Fruit fly (Drosophila melanogaster) whole organism, embryonic: ENCODE data around the gene fit.

ENCODE experiments used
- Bdp1 ChIP-seq: fragments of 200-800 bp; sonication (Bioruptor generic); optimal IDR thresholded peaks from 3 replicates; lab custom pipeline; 2016; ENCODE audit warnings: missing biosample characterization, missing genetic modification characterization
- CG1024 ChIP-seq: fragments of 200-800 bp; sonication (Bioruptor generic); IDR thresholded peaks from 2 replicates; pipeline ENCODE4 v1.3.6; 2022; ENCODE audit warnings: missing biosample characterization, missing genetic modification characterization
- CG10654 ChIP-seq: fragments of 200-800 bp; sonication (Bioruptor generic); optimal IDR thresholded peaks from 2 replicates; lab custom pipeline; 2016; ENCODE audit warnings: missing biosample characterization, missing genetic modification characterization
- CG10979 ChIP-seq: fragments of 200-800 bp; sonication (Bioruptor generic); optimal IDR thresholded peaks from 2 replicates; lab custom pipeline; 2018; ENCODE audit warnings: missing biosample characterization, mild to moderate bottlenecking, missing genetic modification characterization, moderate library complexity
- CG12769 ChIP-seq: fragments of 200-800 bp; sonication (Bioruptor generic); optimal IDR thresholded peaks from 2 replicates; lab custom pipeline; 2019; ENCODE audit warnings: missing biosample characterization, mild to moderate bottlenecking, missing genetic modification characterization, moderate library complexity
- CG13296 ChIP-seq: fragments of 200-800 bp; sonication (Bioruptor generic); optimal IDR thresholded peaks from 3 replicates; lab custom pipeline; 2018; ENCODE audit warnings: missing biosample characterization, mild to moderate bottlenecking, missing genetic modification characterization
- CG13424 ChIP-seq: fragments of 200-800 bp; sonication (Bioruptor generic); optimal IDR thresholded peaks from 2 replicates; lab custom pipeline; 2019; ENCODE audit warnings: missing biosample characterization, mild to moderate bottlenecking, missing genetic modification characterization, moderate library complexity
- CG15696 ChIP-seq: fragments of 200-800 bp; sonication (Bioruptor generic); optimal IDR thresholded peaks from 2 replicates; lab custom pipeline; 2019; ENCODE audit warnings: missing biosample characterization, mild to moderate bottlenecking, missing genetic modification characterization, moderate library complexity
- CG16815 ChIP-seq: fragments of 200-800 bp; sonication (Bioruptor generic); optimal IDR thresholded peaks from 3 replicates; lab custom pipeline; 2017; ENCODE audit warnings: missing biosample characterization, mild to moderate bottlenecking, missing genetic modification characterization
- CG17186 ChIP-seq: fragments of 200-800 bp; sonication (Bioruptor generic); optimal IDR thresholded peaks from 3 replicates; lab custom pipeline; 2017; ENCODE audit warnings: missing biosample characterization, missing genetic modification reagents, missing genetic modification characterization
- CG17328 ChIP-seq: fragments of 200-800 bp; sonication (Bioruptor generic); IDR thresholded peaks from 2 replicates; pipeline ENCODE4 v1.3.6; 2022; ENCODE audit warnings: missing biosample characterization, missing genetic modification characterization
- CG1792 ChIP-seq: fragments of 200-800 bp; sonication (Bioruptor generic); optimal IDR thresholded peaks from 2 replicates; lab custom pipeline; 2016; ENCODE audit warnings: missing biosample characterization, missing genetic modification characterization
- CG18011 ChIP-seq: fragments of 200-800 bp; sonication (Bioruptor generic); optimal IDR thresholded peaks from 2 replicates; lab custom pipeline; 2017; ENCODE audit warnings: missing biosample characterization, missing genetic modification characterization, mild to moderate bottlenecking, moderate library complexity, missing genotype
- CG18619 ChIP-seq: fragments of 200-800 bp; sonication (Bioruptor generic); optimal IDR thresholded peaks from 3 replicates; lab custom pipeline; 2017; ENCODE audit warnings: missing biosample characterization, mild to moderate bottlenecking, missing genetic modification characterization
- CG2129 ChIP-seq: fragments of 200-800 bp; sonication (Bioruptor generic); IDR thresholded peaks from 2 replicates; pipeline ENCODE4 v1.3.6; 2022; ENCODE audit warnings: missing biosample characterization, missing genetic modification characterization; ENCODE audit not compliant: partially characterized antibody
- CG2712 ChIP-seq: fragments of 200-800 bp; optimal IDR thresholded peaks from 3 replicates; lab custom pipeline; 2019; ENCODE audit warnings: missing biosample characterization, mild to moderate bottlenecking, missing genetic modification characterization, moderate library complexity
- CG30020 ChIP-seq: fragments of 200-800 bp; optimal IDR thresholded peaks from 2 replicates; lab custom pipeline; 2019; ENCODE audit warnings: missing biosample characterization, mild to moderate bottlenecking, missing genetic modification characterization, moderate library complexity
- CG30431 ChIP-seq: fragments of 200-800 bp; sonication (Bioruptor generic); optimal IDR thresholded peaks from 2 replicates; lab custom pipeline; 2017; ENCODE audit warnings: missing biosample characterization, missing genetic modification characterization
- CG3995 ChIP-seq: fragments of 200-800 bp; sonication (Bioruptor generic); optimal IDR thresholded peaks from 3 replicates; lab custom pipeline; 2016; ENCODE audit warnings: missing biosample characterization, missing genetic modification characterization
- CG42726 ChIP-seq: fragments of 200-800 bp; sonication (Bioruptor generic); IDR thresholded peaks from 2 replicates; pipeline ENCODE4 v1.3.6; 2022; ENCODE audit warnings: missing biosample characterization, missing genetic modification characterization; ENCODE audit not compliant: partially characterized antibody
- CG5180 ChIP-seq: fragments of 200-800 bp; sonication (Bioruptor generic); optimal IDR thresholded peaks from 3 replicates; lab custom pipeline; 2017; ENCODE audit warnings: missing biosample characterization, missing genetic modification characterization, mild to moderate bottlenecking, moderate library complexity, missing genetic modification reagents
- CG6765 ChIP-seq: fragments of 200-800 bp; sonication (Bioruptor generic); optimal IDR thresholded peaks from 3 replicates; lab custom pipeline; 2017; ENCODE audit warnings: missing biosample characterization, mild to moderate bottlenecking, missing genetic modification characterization
- CG8290 ChIP-seq, 3 experiments: fragments of 200-800 bp; sonication (Bioruptor generic); optimal IDR thresholded peaks; 2 replicates each; lab custom pipeline; 2016 to 2019; ENCODE audit warnings: missing biosample characterization in 3 of 3, missing genetic modification characterization in 3 of 3, mild to moderate bottlenecking in 2 of 3, moderate library complexity in 1 of 3
- Chrac-16 ChIP-seq: fragments of 200-800 bp; sonication (Bioruptor generic); optimal IDR thresholded peaks from 3 replicates; lab custom pipeline; 2016; ENCODE audit warnings: missing biosample characterization, missing genetic modification characterization
- H15 ChIP-seq: fragments of 200-800 bp; sonication (Bioruptor generic); IDR thresholded peaks from 3 replicates; pipeline ENCODE4 v1.3.6; 2022; ENCODE audit warnings: missing biosample characterization, missing genetic modification characterization
- HLH4C ChIP-seq: fragments of 200-800 bp; sonication (Bioruptor generic); IDR thresholded peaks from 3 replicates; pipeline ENCODE4 v1.3.6; 2022; ENCODE audit warnings: missing biosample characterization, missing genetic modification characterization; ENCODE audit not compliant: partially characterized antibody
- Max ChIP-seq: fragments of 200-800 bp; sonication (Bioruptor generic); optimal IDR thresholded peaks from 2 replicates; lab custom pipeline; 2016; ENCODE audit warnings: missing biosample characterization, mild to moderate bottlenecking, missing genetic modification characterization
- Nf-YA ChIP-seq: fragments of 200-800 bp; sonication (Bioruptor generic); IDR thresholded peaks from 2 replicates; pipeline ENCODE4 v1.3.6; 2022; ENCODE audit warnings: missing biosample characterization, missing genetic modification characterization
- Ssrp ChIP-seq: fragments of 200-800 bp; sonication (Bioruptor generic); optimal IDR thresholded peaks from 2 replicates; lab custom pipeline; 2018; ENCODE audit warnings: missing biosample characterization, mild to moderate bottlenecking, missing genetic modification characterization, moderate library complexity
- ab ChIP-seq: fragments of 200-800 bp; sonication (Bioruptor generic); optimal IDR thresholded peaks from 2 replicates; lab custom pipeline; 2016; ENCODE audit warnings: missing biosample characterization, missing genetic modification characterization
- abd-A ChIP-seq: fragments of 200-800 bp; sonication (Bioruptor generic); optimal IDR thresholded peaks from 3 replicates; lab custom pipeline; 2019; ENCODE audit warnings: missing biosample characterization, mild to moderate bottlenecking, missing genetic modification characterization, moderate library complexity
- aop ChIP-seq: fragments of 200-800 bp; sonication (Bioruptor generic); IDR thresholded peaks from 2 replicates; pipeline ENCODE4 v1.3.6; 2022; ENCODE audit warnings: missing biosample characterization, missing genetic modification characterization
- ara ChIP-seq: fragments of 200-800 bp; sonication (Bioruptor generic); IDR thresholded peaks from 2 replicates; pipeline ENCODE4 v1.3.6; 2022; ENCODE audit warnings: missing biosample characterization, missing genetic modification characterization
- chn ChIP-seq: fragments of 200-800 bp; sonication (Bioruptor generic); optimal IDR thresholded peaks from 2 replicates; lab custom pipeline; 2016; ENCODE audit warnings: missing biosample characterization, missing genetic modification characterization
- disco-r ChIP-seq: fragments of 200-800 bp; sonication (Bioruptor generic); optimal IDR thresholded peaks from 2 replicates; lab custom pipeline; 2016; ENCODE audit warnings: missing biosample characterization, missing genetic modification characterization
- grau ChIP-seq: fragments of 200-800 bp; optimal IDR thresholded peaks from 3 replicates; lab custom pipeline; 2019; ENCODE audit warnings: missing biosample characterization, mild to moderate bottlenecking, missing genetic modification characterization, moderate library complexity
- her ChIP-seq: fragments of 200-800 bp; sonication (Bioruptor generic); optimal IDR thresholded peaks from 2 replicates; lab custom pipeline; 2016; ENCODE audit warnings: missing biosample characterization, missing genetic modification characterization
- kah ChIP-seq: fragments of 200-800 bp; sonication (Bioruptor generic); optimal IDR thresholded peaks from 2 replicates; lab custom pipeline; 2018; ENCODE audit warnings: missing biosample characterization, mild to moderate bottlenecking, missing genetic modification characterization
- knrl ChIP-seq: fragments of 200-800 bp; sonication (Bioruptor generic); IDR thresholded peaks from 3 replicates; pipeline ENCODE4 v1.3.6; 2022; ENCODE audit warnings: missing biosample characterization, missing genetic modification characterization; ENCODE audit not compliant: partially characterized antibody
- nau ChIP-seq: fragments of 200-800 bp; sonication (Bioruptor generic); optimal IDR thresholded peaks from 3 replicates; lab custom pipeline; 2017; ENCODE audit warnings: missing biosample characterization, mild to moderate bottlenecking, missing genetic modification characterization, missing genetic modification reagents
- p53 ChIP-seq: fragments of 200-800 bp; sonication (Bioruptor generic); optimal IDR thresholded peaks from 2 replicates; lab custom pipeline; 2016; ENCODE audit warnings: missing biosample characterization, missing genetic modification characterization
- phol ChIP-seq: fragments of 200-800 bp; sonication (Bioruptor generic); optimal IDR thresholded peaks from 3 replicates; lab custom pipeline; 2018; ENCODE audit warnings: missing biosample characterization, mild to moderate bottlenecking, missing genetic modification characterization, moderate library complexity
- pzg ChIP-seq: fragments of 200-800 bp; sonication (Bioruptor generic); optimal IDR thresholded peaks from 3 replicates; lab custom pipeline; 2018; ENCODE audit warnings: missing biosample characterization, mild to moderate bottlenecking, missing genetic modification characterization, moderate library complexity
- ro ChIP-seq: fragments of 200-800 bp; sonication (Bioruptor generic); IDR thresholded peaks from 2 replicates; pipeline ENCODE4 v1.3.6; 2022; ENCODE audit warnings: missing biosample characterization, missing genetic modification characterization
- sens-2 ChIP-seq: fragments of 200-800 bp; sonication (Bioruptor generic); IDR thresholded peaks from 2 replicates; pipeline ENCODE4 v1.3.6; 2022; ENCODE audit warnings: missing biosample characterization, missing genetic modification characterization
- slp2 ChIP-seq: fragments of 200-800 bp; sonication (Bioruptor generic); optimal IDR thresholded peaks from 2 replicates; lab custom pipeline; 2016; ENCODE audit warnings: missing biosample characterization, missing genetic modification characterization
- trh ChIP-seq: fragments of 200-800 bp; sonication (Bioruptor generic); optimal IDR thresholded peaks from 2 replicates; lab custom pipeline; 2016; ENCODE audit warnings: missing biosample characterization, missing genetic modification characterization
- twi ChIP-seq: fragments of 200-800 bp; optimal IDR thresholded peaks from 2 replicates; lab custom pipeline; 2019; ENCODE audit warnings: missing biosample characterization, mild to moderate bottlenecking, missing genetic modification characterization, moderate library complexity
- usp ChIP-seq: fragments of >200 bp; optimal IDR thresholded peaks from 2 replicates; lab custom pipeline; 2017; ENCODE audit warnings: missing biosample characterization, missing genetic modification characterization
- z ChIP-seq: fragments of 200-800 bp; sonication (Bioruptor generic); IDR thresholded peaks from 3 replicates; pipeline ENCODE4 v1.3.6; 2022; ENCODE audit warnings: missing biosample characterization, missing genetic modification characterization

fit gene

dm6 chr3R:21852579-21853233, 31.5 kb downstream of the fit start (continued):
- TF ChIP-seq CG30431 (GFP tag; lab: Kevin White, UChicago) (no peak), ara (GFP tag; lab: Robert Waterston, UW) (no peak), CG2129 (no peak), CG18619 (peak; percentile 20), slp2 (no peak), CG10654 (no peak), CG10979 (tag; lab: Kevin White, UChicago) (peak; percentile 23), ab (GFP tag; lab: Kevin White, UChicago) (no peak), aop (GFP tag; lab: Robert Waterston, UW) (no peak), CG42726 (GFP tag; lab: Robert Waterston, UW) (no peak), CG17186 (GFP tag; lab: Kevin White, UChicago) (no peak), CG17328 (GFP tag; lab: Robert Waterston, UW) (no peak), CG1024 (GFP tag; lab: Robert Waterston, UW) (no peak), Ssrp (tag; lab: Kevin White, UChicago) (peak; percentile 3), CG13296 (GFP tag; lab: Kevin White, UChicago) (peak; percentile 15), CG2712 (peak; percentile 43), HLH4C (GFP tag; lab: Robert Waterston, UW) (no peak), CG3995 (no peak), abd-A (tag; lab: Kevin White, UChicago) (no peak), CG18011 (GFP tag; lab: Kevin White, UChicago) (no peak), Max (GFP tag; lab: Kevin White, UChicago) (no peak), twi (no peak), her (GFP tag; lab: Kevin White, UChicago) (no peak), Bdp1 (no peak), kah (GFP tag; lab: Kevin White, UChicago) (no peak), usp (GFP tag; lab: Kevin White, UChicago) (no peak), disco-r (no peak), Chrac-16 (GFP tag; lab: Kevin White, UChicago) (no peak), sens-2 (GFP tag; lab: Robert Waterston, UW) (no peak), CG5180 (GFP tag; lab: Kevin White, UChicago) (no peak), chn (GFP tag; lab: Kevin White, UChicago) (no peak), trh (GFP tag; lab: Kevin White, UChicago) (no peak), pzg (no peak), CG8290 (GFP tag; optimal IDR thresholded peaks at IDR 0.05; lab: Kevin White, UChicago) (no peak), CG8290 (tag; optimal IDR thresholded peaks at IDR 0.05; lab: Kevin White, UChicago) (no peak), Nf-YA (GFP tag; lab: Robert Waterston, UW) (no peak), phol (tag; lab: Kevin White, UChicago) (peak; percentile 15), grau (tag; lab: Kevin White, UChicago) (peak; percentile 39), knrl (GFP tag; lab: Robert Waterston, UW) (no peak), nau (GFP tag; lab: Kevin White, UChicago) (no peak), CG12769 (tag; lab: Kevin White, UChicago) (no peak), CG13424 (tag; lab: Kevin White, UChicago) (peak; percentile 20), CG15696 (tag; lab: Kevin White, UChicago) (no peak), CG16815 (GFP tag; lab: Kevin White, UChicago) (no peak), CG30020 (no peak), z (0 out of 3 replicates have a peak, but pooled peaks have one; percentile 26), CG1792 (GFP tag; lab: Kevin White, UChicago) (no peak), H15 (GFP tag; lab: Robert Waterston, UW) (no peak), CG6765 (GFP tag; lab: Kevin White, UChicago) (no peak), p53 (GFP tag; lab: Kevin White, UChicago) (no peak), ro (GFP tag; lab: Robert Waterston, UW) (no peak)
